Fruit fly (Drosophila melanogaster): Measurements from ENCODE around the gene CG32262.

CG32262 gene

DNA sequence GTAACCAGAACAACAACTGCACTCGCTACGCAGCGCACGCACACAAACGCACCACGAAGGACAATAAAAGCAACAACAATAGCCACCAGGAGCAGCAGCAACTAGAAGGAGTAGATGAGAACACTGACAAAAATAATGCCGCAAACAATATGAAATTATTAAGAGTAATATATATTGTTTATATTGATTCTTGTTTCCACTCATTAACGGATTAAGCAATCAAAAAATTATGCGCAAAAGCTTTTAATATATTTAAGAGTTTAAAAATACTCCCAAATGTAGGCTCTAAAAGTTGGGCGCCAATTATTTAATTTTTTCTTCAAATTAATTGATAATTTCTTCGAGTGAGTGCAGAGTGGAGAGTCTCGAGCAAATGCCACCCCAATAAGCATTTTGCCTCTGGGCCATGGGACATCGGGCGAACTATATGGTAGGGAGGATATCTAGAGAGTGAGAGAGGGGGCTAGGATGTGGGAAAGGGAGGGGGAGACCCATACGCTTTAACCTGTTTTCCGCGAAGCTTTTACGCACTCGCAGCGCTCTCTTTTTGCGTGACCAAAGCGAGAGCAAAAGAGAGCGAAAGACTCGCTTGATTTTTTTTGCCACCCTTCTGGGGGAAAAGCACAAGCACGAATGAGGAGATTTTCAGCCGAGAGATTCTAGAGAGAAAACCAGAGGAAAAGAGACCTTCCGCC is 14.9 kb upstream of the CG32262 start, which contains the start of gene Rdh (continued):
- TF ChIP-seq Dek (tag; optimal IDR thresholded peaks at IDR 0.05) (peak; percentile 84), Lhr (GFP tag; optimal IDR thresholded peaks at IDR 0.05) (peak; percentile 22), GATAe (GFP tag; conservative IDR thresholded peaks at IDR 0.05) (no peak), CG9797 (GFP tag; optimal IDR thresholded peaks at IDR 0.05) (no peak), CG12071 (GFP tag; optimal IDR thresholded peaks at IDR 0.05) (peak; percentile 40), Sin3A (optimal IDR thresholded peaks at IDR 0.05) (no peak), ara (GFP tag; IDR thresholded peaks at IDR 0.05) (peak; percentile 72), HLH54F (GFP tag; optimal IDR thresholded peaks at IDR 0.05) (peak; percentile 34), zfh1 (GFP tag; IDR thresholded peaks at IDR 0.05) (no peak), sens-2 (GFP tag; IDR thresholded peaks at IDR 0.05) (no peak), CG2116 (GFP tag; optimal IDR thresholded peaks at IDR 0.05) (peak; percentile 50), MTF-1 (GFP tag; optimal IDR thresholded peaks at IDR 0.05; ENCODE audit: borderline replicate concordance) (peak; percentile 29), mam (GFP tag; optimal IDR thresholded peaks at IDR 0.05) (peak; percentile 51), HmgZ (tag; optimal IDR thresholded peaks at IDR 0.05) (peak; percentile 32), CG8924 (tag; optimal IDR thresholded peaks at IDR 0.05) (peak; percentile 90), sisA (GFP tag; IDR thresholded peaks at IDR 0.05) (peak; percentile 63), pzg (GFP tag; optimal IDR thresholded peaks at IDR 0.05) (no peak), CG18476 (GFP tag; optimal IDR thresholded peaks at IDR 0.05) (peak; percentile 79), CG13287 (GFP tag; IDR thresholded peaks at IDR 0.05; ENCODE audit: partially characterized antibody) (peak; percentile 24; the same call in 1 of the 2 replicates), disco-r (GFP tag; optimal IDR thresholded peaks at IDR 0.05) (no peak), fu2 (GFP tag; optimal IDR thresholded peaks at IDR 0.05) (no peak), bab2 (GFP tag; optimal IDR thresholded peaks at IDR 0.05) (peak; percentile 48), CG4854 (GFP tag; optimal IDR thresholded peaks at IDR 0.05) (peak; percentile 21), CG2129 (GFP tag; IDR thresholded peaks at IDR 0.05; ENCODE audit: partially characterized antibody) (no peak), Kr (GFP tag; optimal IDR thresholded peaks at IDR 0.05) (no peak), cad (GFP tag; optimal IDR thresholded peaks at IDR 0.05) (no peak), eyg (GFP tag; optimal IDR thresholded peaks at IDR 0.05) (no peak), CG6654 (GFP tag; optimal IDR thresholded peaks at IDR 0.05) (peak; percentile 41), phol (tag; optimal IDR thresholded peaks at IDR 0.05) (peak; percentile 81), gro (GFP tag; optimal IDR thresholded peaks at IDR 0.05) (peak; percentile 28), Nf-YA (GFP tag; IDR thresholded peaks at IDR 0.05) (no peak), CG1233 (GFP tag; optimal IDR thresholded peaks at IDR 0.05) (peak; percentile 59), dan (GFP tag; IDR thresholded peaks at IDR 0.05) (no peak), ash1 (GFP tag; optimal IDR thresholded peaks at IDR 0.05) (no peak), Nf-YC (tag; optimal IDR thresholded peaks at IDR 0.05) (peak; percentile 74), sim (GFP tag; IDR thresholded peaks at IDR 0.05) (0 out of 2 replicates have a peak, but pooled peaks have one; percentile 50), odd (GFP tag; optimal IDR thresholded peaks at IDR 0.05) (peak; percentile 59), dmrt99B (tag; optimal IDR thresholded peaks at IDR 0.05) (peak; percentile 84), CG3065 (GFP tag; optimal IDR thresholded peaks at IDR 0.05) (peak; percentile 15), hb (GFP tag; IDR thresholded peaks at IDR 0.05; ENCODE audit: partially characterized antibody) (no peak), Vsx1 (GFP tag; optimal IDR thresholded peaks at IDR 0.05) (peak; percentile 66), CG9437 (GFP tag; optimal IDR thresholded peaks at IDR 0.05) (peak; percentile 66), CG13624 (GFP tag; optimal IDR thresholded peaks at IDR 0.05) (no peak), kni (GFP tag; optimal IDR thresholded peaks at IDR 0.05) (peak; percentile 61), unc-4 (GFP tag; IDR thresholded peaks at IDR 0.05; ENCODE audit: partially characterized antibody) (no peak), CoRest (tag; optimal IDR thresholded peaks at IDR 0.05) (peak; percentile 86), Scr (GFP tag; IDR thresholded peaks at IDR 0.05; ENCODE audit: partially characterized antibody) (no peak), ap (GFP tag; IDR thresholded peaks at IDR 0.05) (0 out of 2 replicates have a peak, but pooled peaks have one; percentile 12), Elba2 (GFP tag; optimal IDR thresholded peaks at IDR 0.05) (no peak), gfzf (GFP tag; optimal IDR thresholded peaks at IDR 0.05) (no peak)
